Worm (Caenorhabditis elegans): ENCODE data around the gene tag-18.

Gene tag-18

DNA sequence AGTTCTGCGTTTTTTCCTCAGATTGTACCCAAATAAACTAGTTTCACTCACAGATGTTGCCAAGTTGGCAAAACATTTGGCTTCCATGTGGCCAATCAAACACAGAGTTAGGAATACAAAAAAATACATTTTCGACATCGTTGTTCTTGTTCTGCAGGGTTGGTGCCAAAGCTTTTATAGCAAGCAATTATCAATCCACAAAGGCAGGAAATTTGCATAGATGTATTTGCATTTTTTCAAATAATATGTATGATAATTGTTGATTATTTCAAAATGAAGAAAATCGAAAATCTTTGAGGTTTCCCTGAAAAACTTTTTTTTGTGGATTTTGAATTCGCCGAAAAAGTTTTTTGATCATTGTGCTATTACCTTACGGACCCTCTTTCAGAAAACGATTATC is 28.6 kb upstream of the tag-18 start, which contains the start of gene T14G12.11:
Gene T14G12.11, minus strand, starts transcription at position 138 of the 400 bp plus-strand sequence.
- TF ChIP-seq F57C9.4 (tag; optimal IDR thresholded peaks at IDR 0.05), result no peak
- TF ChIP-seq T26A5.8 (tag; optimal IDR thresholded peaks at IDR 0.05), result no peak
- no peak for TF ChIP-seq xnd-1 (tag; optimal IDR thresholded peaks at IDR 0.05)
- no peak for TF ChIP-seq Y53G8AR.9 (GFP tag; conservative IDR thresholded peaks at IDR 0.05)
- no peak for TF ChIP-seq madf-3 (GFP tag; IDR thresholded peaks at IDR 0.05)
- no peak for TF ChIP-seq nfya-2 (GFP tag; IDR thresholded peaks at IDR 0.05)
- TF ChIP-seq lin-40 (tag; optimal IDR thresholded peaks at IDR 0.05), result no peak
- TF ChIP-seq hsf-1 (GFP tag; IDR thresholded peaks at IDR 0.05), result no peak
- TF ChIP-seq egrh-3 (GFP tag; IDR thresholded peaks at IDR 0.05), result no peak

DNA sequence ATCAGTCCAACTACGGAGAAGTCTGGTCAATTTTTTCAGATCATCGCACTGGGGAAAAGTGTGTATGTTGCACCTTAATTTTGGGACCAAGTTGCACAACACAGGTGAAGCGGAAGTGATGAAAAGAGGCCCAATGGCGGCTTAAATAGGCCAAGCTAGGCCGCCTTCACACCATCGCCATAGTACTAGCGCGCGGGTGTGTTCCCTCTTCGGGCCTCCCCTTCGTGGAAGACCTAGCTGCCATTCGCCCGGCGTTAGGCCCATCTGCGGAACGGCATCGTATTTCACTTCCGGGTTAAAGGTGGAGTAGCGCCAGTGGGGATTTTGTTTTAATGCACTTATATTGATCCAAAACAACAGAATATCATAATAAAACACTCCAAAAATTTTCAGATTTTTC is 26.0 kb upstream of the tag-18 start:
- TF ChIP-seq egl-44 (GFP tag; IDR thresholded peaks at IDR 0.05), result peak; percentile 64; the same call in 1 of the 2 replicates
- no peak for TF ChIP-seq F22D6.2 (tag; optimal IDR thresholded peaks at IDR 0.05)
- TF ChIP-seq madf-6 (GFP tag; IDR thresholded peaks at IDR 0.05), result no peak
- 0 out of 2 replicates have a peak, but pooled peaks have one; percentile 18 for TF ChIP-seq ekl-4 (GFP tag; IDR thresholded peaks at IDR 0.05)
- TF ChIP-seq zfh-2 (GFP tag; conservative IDR thresholded peaks at IDR 0.05), result peak; percentile 37; the same call in 1 of the 2 replicates
- TF ChIP-seq sea-2 (GFP tag; IDR thresholded peaks at IDR 0.05), result 0 out of 2 replicates have a peak, but pooled peaks have one; percentile 42
- 0 out of 2 replicates have a peak, but pooled peaks have one; percentile 44 for TF ChIP-seq madf-3 (GFP tag; IDR thresholded peaks at IDR 0.05)

DNA sequence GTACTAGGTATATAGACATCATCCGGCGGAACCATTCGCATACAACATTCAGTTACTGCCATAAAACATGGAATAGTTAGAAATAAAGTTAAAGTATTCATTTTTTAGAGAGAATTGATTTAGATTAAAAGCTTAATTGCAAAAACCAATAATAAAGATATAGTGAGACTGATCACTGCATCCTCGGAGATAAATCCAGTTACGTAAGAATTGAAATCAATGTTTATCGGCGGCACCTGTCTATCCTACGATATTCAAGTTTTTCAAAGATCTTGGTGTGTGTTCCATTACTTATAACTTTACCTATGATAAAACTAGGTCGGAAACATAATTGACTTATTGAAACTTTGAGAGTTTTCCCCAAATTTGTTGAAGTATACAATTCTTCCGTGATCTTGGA is 25.5 kb upstream of the tag-18 start, which contains the start of gene T14G12.6:
Gene T14G12.6, minus strand, starts transcription at position 101 of the 400 bp plus-strand sequence.
- no peak for TF ChIP-seq hmg-20 (GFP tag; IDR thresholded peaks at IDR 0.05)
- no peak for TF ChIP-seq ZK185.1 (tag; optimal IDR thresholded peaks at IDR 0.05; ENCODE audit: poor library complexity, severe bottlenecking)
- TF ChIP-seq fkh-3 (tag; optimal IDR thresholded peaks at IDR 0.05), result no peak
- no peak for TF ChIP-seq ceh-27 (GFP tag; optimal IDR thresholded peaks at IDR 0.05)
- TF ChIP-seq nhr-120 (GFP tag; IDR thresholded peaks at IDR 0.05), result no peak
- TF ChIP-seq C17E4.6 (GFP tag; IDR thresholded peaks at IDR 0.05), result no peak
- TF ChIP-seq zim-3 (tag; optimal IDR thresholded peaks at IDR 0.05), result no peak
- TF ChIP-seq pbrm-1 (GFP tag; IDR thresholded peaks at IDR 0.05), result no peak
- TF ChIP-seq ztf-26 (tag; optimal IDR thresholded peaks at IDR 0.05), result no peak
- TF ChIP-seq tbp1 (GFP tag; optimal IDR thresholded peaks at IDR 0.05), result no peak
- no peak for TF ChIP-seq nfya-2 (GFP tag; IDR thresholded peaks at IDR 0.05)
- no peak for TF ChIP-seq snpc-3.4 (tag; optimal IDR thresholded peaks at IDR 0.05)

DNA sequence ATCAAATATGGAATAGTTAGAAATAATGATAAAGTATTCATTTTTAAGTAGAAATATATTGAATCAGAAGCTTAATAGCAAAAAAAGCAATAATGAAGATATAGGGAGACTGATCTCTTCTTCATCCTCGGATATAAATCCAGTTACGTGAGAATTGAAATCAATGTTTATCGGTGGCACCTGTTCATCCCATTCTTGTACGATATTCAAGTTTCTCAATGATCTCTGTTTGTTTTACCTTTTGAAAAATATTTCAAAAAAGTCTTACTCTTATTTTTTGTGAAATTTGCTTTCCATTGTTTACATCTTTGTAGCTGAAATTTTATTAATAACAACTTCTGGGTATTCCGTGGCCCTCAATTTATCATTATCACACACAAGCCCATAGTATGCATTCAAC is 24.6 kb upstream of the tag-18 start, which contains the start of gene T14G12.12:
Gene T14G12.12, minus strand, starts transcription at position 101 of the 400 bp plus-strand sequence.
- TF ChIP-seq Y95B8A.8 (GFP tag; IDR thresholded peaks at IDR 0.05) (no peak), lag-1 (GFP tag; IDR thresholded peaks at IDR 0.05) (no peak), cebp-2 (GFP tag; IDR thresholded peaks at IDR 0.05) (no peak), efl-1 (GFP tag; optimal IDR thresholded peaks at IDR 0.05) (no peak), fkh-3 (tag; optimal IDR thresholded peaks at IDR 0.05) (no peak), ztf-3 (GFP tag; optimal IDR thresholded peaks at IDR 0.05) (no peak), zim-3 (tag; optimal IDR thresholded peaks at IDR 0.05) (no peak), T07F8.4 (tag; optimal IDR thresholded peaks at IDR 0.05) (no peak), F10E7.11 (tag; optimal IDR thresholded peaks at IDR 0.05) (no peak), ceh-91 (GFP tag; IDR thresholded peaks at IDR 0.05) (no peak), mes-4 (tag; optimal IDR thresholded peaks at IDR 0.05) (no peak), K11D2.4 (GFP tag; IDR thresholded peaks at IDR 0.05) (no peak), pha-4 (tag; optimal IDR thresholded peaks at IDR 0.05) (no peak)

Measured in whole organism, young adult.